Worm (Caenorhabditis elegans): ENCODE data around the gene egal-1.
A peak's percentile ranks its signal among the peaks of the same experiment; 100 is the strongest.

ce11 chrIV:5820953-5821352, 3.6 kb upstream of the egal-1 start:
- TF ChIP-seq R02D3.7 (tag; optimal IDR thresholded peaks at IDR 0.05) (no peak), nhr-237 (tag; optimal IDR thresholded peaks at IDR 0.05) (no peak), ztf-4 (tag; optimal IDR thresholded peaks at IDR 0.05) (no peak), ceh-16 (tag; optimal IDR thresholded peaks at IDR 0.05) (no peak), pha-4 (tag; optimal IDR thresholded peaks at IDR 0.05) (peak; percentile 37), mdl-1 (tag; optimal IDR thresholded peaks at IDR 0.05) (no peak), nhr-76 (tag; optimal IDR thresholded peaks at IDR 0.05) (no peak), fkh-10 (GFP tag; optimal IDR thresholded peaks at IDR 0.05) (no peak), nhr-67 (tag; optimal IDR thresholded peaks at IDR 0.05) (no peak), tbx-2 (tag; optimal IDR thresholded peaks at IDR 0.05) (no peak)

Data from whole organism, L3 larva.